Worm (Caenorhabditis elegans) whole organism, L2 larva: ENCODE measurements around the gene ipp-5.

Source experiments
- R02D3.7 ChIP-seq: fragments of 150-350 bp; optimal IDR thresholded peaks from 2 replicates; lab custom pipeline; 2014; ENCODE audit warnings: missing biosample characterization, missing genetic modification characterization
- elt-3 ChIP-seq: sonication (generic microtip); optimal IDR thresholded peaks from 2 replicates; lab custom pipeline; 2017; ENCODE audit warnings: missing biosample characterization, missing genetic modification characterization
- nhr-12 ChIP-seq: fragments of 150-350 bp; optimal IDR thresholded peaks from 2 replicates; lab custom pipeline; 2014; ENCODE audit warnings: missing biosample characterization, missing genetic modification characterization
- nhr-237 ChIP-seq: fragments of 150-350 bp; optimal IDR thresholded peaks from 2 replicates; lab custom pipeline; 2014; ENCODE audit warnings: missing biosample characterization, missing genetic modification characterization
- skn-1 ChIP-seq: sonication (generic microtip); optimal IDR thresholded peaks from 2 replicates; lab custom pipeline; 2017; ENCODE audit warnings: missing biosample characterization, missing genetic modification characterization
- sma-3 ChIP-seq: sonication (generic microtip); optimal IDR thresholded peaks from 2 replicates; lab custom pipeline; 2016; ENCODE audit warnings: missing genetic modification reagents, missing genetic modification characterization, missing compliant biosample characterization
- snpc-4 ChIP-seq: fragments of 150-350 bp; optimal IDR thresholded peaks from 2 replicates; lab custom pipeline; 2014; ENCODE audit warnings: missing biosample characterization, missing genetic modification characterization
- unc-55 ChIP-seq: fragments of 150-350 bp; sonication (generic microtip); optimal IDR thresholded peaks from 3 replicates; lab custom pipeline; 2014; ENCODE audit warnings: missing biosample characterization, missing genetic modification reagents, missing genetic modification characterization
- unc-62 ChIP-seq: fragments of 150-350 bp; optimal IDR thresholded peaks from 2 replicates; lab custom pipeline; 2014; ENCODE audit warnings: missing biosample characterization, missing genetic modification reagents, missing genetic modification characterization

DNA sequence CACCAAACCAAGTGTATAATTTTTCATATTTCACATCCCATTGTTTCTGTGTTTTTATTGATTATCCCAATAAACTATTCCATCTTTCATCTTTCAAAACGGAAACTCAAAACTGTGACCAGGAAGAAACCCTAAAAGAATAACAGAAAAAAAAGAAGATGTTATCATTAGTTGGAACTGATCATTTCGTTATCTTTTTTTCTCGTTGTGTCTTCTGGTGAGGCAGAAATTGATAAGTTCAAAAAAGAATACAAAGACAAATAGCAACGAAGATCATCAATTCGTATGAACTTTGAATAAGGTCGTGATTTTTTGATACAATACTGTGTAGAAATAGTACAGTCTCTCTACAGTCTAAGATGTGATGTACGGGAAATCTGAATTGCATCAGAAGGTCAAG, 50.5 kb downstream of the ipp-5 start:
- no peak for TF ChIP-seq nhr-237 (tag; lab: Kevin White, UChicago)
- no peak for TF ChIP-seq unc-55
- TF ChIP-seq snpc-4, result no peak
- TF ChIP-seq skn-1 (tag; lab: Kevin White, UChicago), result no peak
- TF ChIP-seq sma-3 (GFP tag; lab: Kevin White, UChicago), result no peak
- TF ChIP-seq elt-3, result no peak
- no peak for TF ChIP-seq nhr-12 (tag; lab: Kevin White, UChicago)
- TF ChIP-seq unc-62, result no peak
- no peak for TF ChIP-seq R02D3.7 (tag; lab: Kevin White, UChicago)
